Fruit fly (Drosophila melanogaster) whole organism, embryonic: ENCODE measurements around the gene CG14079.

ENCODE experiments used
- B-H2 ChIP-seq: fragments of 200-800 bp; sonication (Bioruptor generic); optimal IDR thresholded peaks from 2 replicates; lab custom pipeline; 2018; ENCODE audit warnings: missing biosample characterization, mild to moderate bottlenecking, missing genetic modification characterization
- CG10147 ChIP-seq: fragments of 200-800 bp; sonication (Bioruptor generic); optimal IDR thresholded peaks from 2 replicates; lab custom pipeline; 2019; ENCODE audit warnings: missing biosample characterization, mild to moderate bottlenecking, missing genetic modification characterization, moderate library complexity
- CG10543 ChIP-seq: fragments of 200-800 bp; sonication (Bioruptor generic); optimal IDR thresholded peaks from 3 replicates; lab custom pipeline; 2017; ENCODE audit warnings: missing biosample characterization, mild to moderate bottlenecking, missing genetic modification characterization, moderate library complexity
- CG12769 ChIP-seq: fragments of 200-800 bp; sonication (Bioruptor generic); optimal IDR thresholded peaks from 2 replicates; lab custom pipeline; 2019; ENCODE audit warnings: missing biosample characterization, mild to moderate bottlenecking, missing genetic modification characterization, moderate library complexity
- CG12942 ChIP-seq: fragments of 200-800 bp; sonication (Bioruptor generic); optimal IDR thresholded peaks from 3 replicates; lab custom pipeline; 2016; ENCODE audit warnings: missing biosample characterization, missing genetic modification characterization
- CG16815 ChIP-seq: fragments of 200-800 bp; sonication (Bioruptor generic); optimal IDR thresholded peaks from 3 replicates; lab custom pipeline; 2017; ENCODE audit warnings: missing biosample characterization, mild to moderate bottlenecking, missing genetic modification characterization
- CG17385 ChIP-seq: fragments of 200-800 bp; sonication (Bioruptor generic); optimal IDR thresholded peaks from 3 replicates; lab custom pipeline; 2018; ENCODE audit warnings: missing biosample characterization, mild to moderate bottlenecking, missing genetic modification characterization
- CG1792 ChIP-seq: fragments of 200-800 bp; sonication (Bioruptor generic); optimal IDR thresholded peaks from 2 replicates; lab custom pipeline; 2016; ENCODE audit warnings: missing biosample characterization, missing genetic modification characterization
- CG3065 ChIP-seq: fragments of 200-800 bp; sonication (Bioruptor generic); optimal IDR thresholded peaks from 2 replicates; lab custom pipeline; 2016; ENCODE audit warnings: missing biosample characterization, missing genetic modification characterization
- CG34422 ChIP-seq: fragments of 200-800 bp; sonication (Bioruptor generic); IDR thresholded peaks from 3 replicates; pipeline ENCODE4 v1.3.6; 2022; ENCODE audit warnings: missing biosample characterization, missing genetic modification characterization
- CG4360 ChIP-seq: fragments of 200-800 bp; sonication (Bioruptor generic); IDR thresholded peaks from 2 replicates; pipeline ENCODE4 v1.3.6; 2022; ENCODE audit warnings: missing biosample characterization, missing genetic modification characterization
- CG5245 ChIP-seq: fragments of 200-800 bp; sonication (Bioruptor generic); optimal IDR thresholded peaks from 3 replicates; lab custom pipeline; 2016; ENCODE audit warnings: missing biosample characterization, missing genetic modification characterization
- CG6683 ChIP-seq: fragments of 200-800 bp; sonication (Bioruptor generic); optimal IDR thresholded peaks from 2 replicates; lab custom pipeline; 2017; ENCODE audit warnings: missing biosample characterization, mild to moderate bottlenecking, missing genetic modification characterization, missing genetic modification reagents
- CG7372 ChIP-seq: fragments of 200-800 bp; sonication (Bioruptor generic); IDR thresholded peaks from 2 replicates; pipeline ENCODE4 v1.3.6; 2022; ENCODE audit warnings: missing biosample characterization, missing genetic modification characterization
- CG8478 ChIP-seq: fragments of >200 bp; optimal IDR thresholded peaks from 2 replicates; lab custom pipeline; 2018
- Deaf1 ChIP-seq: fragments of 200-800 bp; optimal IDR thresholded peaks from 3 replicates; lab custom pipeline; 2019; ENCODE audit warnings: missing biosample characterization, mild to moderate bottlenecking, missing genetic modification characterization, moderate library complexity
- Fer1 ChIP-seq: fragments of 200-800 bp; sonication (Bioruptor generic); optimal IDR thresholded peaks from 2 replicates; lab custom pipeline; 2017; ENCODE audit warnings: missing biosample characterization, mild to moderate bottlenecking, missing genetic modification characterization
- Hr51 ChIP-seq, 2 experiments: fragments of 200-800 bp; sonication (Bioruptor generic); optimal IDR thresholded peaks; 2 replicates in 1 of 2; 3 replicates in 1 of 2; lab custom pipeline; 2016 to 2018; ENCODE audit warnings: missing biosample characterization in 2 of 2, missing genetic modification characterization in 2 of 2, mild to moderate bottlenecking in 1 of 2, moderate library complexity in 1 of 2
- Jarid2 ChIP-seq: fragments of 200-800 bp; sonication (Bioruptor generic); optimal IDR thresholded peaks from 3 replicates; lab custom pipeline; 2017; ENCODE audit warnings: mild to moderate bottlenecking, missing biosample characterization, missing genetic modification reagents, missing genetic modification characterization
- NfI ChIP-seq: fragments of 200-800 bp; sonication (Bioruptor generic); optimal IDR thresholded peaks from 3 replicates; lab custom pipeline; 2018; ENCODE audit warnings: missing biosample characterization, mild to moderate bottlenecking, missing genetic modification characterization, moderate library complexity
- PHDP ChIP-seq: fragments of 200-800 bp; sonication (Bioruptor generic); optimal IDR thresholded peaks from 3 replicates; lab custom pipeline; 2018; ENCODE audit warnings: missing biosample characterization, mild to moderate bottlenecking, missing genetic modification characterization, moderate library complexity
- Pdp1 ChIP-seq, 2 experiments: fragments of 200-800 bp; sonication (Bioruptor generic); optimal IDR thresholded peaks; 3 replicates each; lab custom pipeline; 2016; ENCODE audit warnings: missing biosample characterization in 2 of 2, missing genetic modification characterization in 2 of 2, mild to moderate bottlenecking in 1 of 2, moderate library complexity in 1 of 2
- TFAM ChIP-seq: fragments of 200-800 bp; sonication (Bioruptor generic); optimal IDR thresholded peaks from 2 replicates; lab custom pipeline; 2017; ENCODE audit warnings: missing biosample characterization, missing genetic modification characterization, inconsistent platforms
- Tbp ChIP-seq: fragments of >200 bp; optimal IDR thresholded peaks from 2 replicates; lab custom pipeline; 2018; ENCODE audit warnings: missing biosample characterization, missing genetic modification characterization
- abd-A ChIP-seq: fragments of 200-800 bp; sonication (Bioruptor generic); optimal IDR thresholded peaks from 3 replicates; lab custom pipeline; 2019; ENCODE audit warnings: missing biosample characterization, mild to moderate bottlenecking, missing genetic modification characterization, moderate library complexity
- ato ChIP-seq: fragments of 200-800 bp; sonication (Bioruptor generic); IDR thresholded peaks from 2 replicates; pipeline ENCODE4 v1.3.6; 2022; ENCODE audit warnings: missing biosample characterization, missing genetic modification characterization; ENCODE audit not compliant: partially characterized antibody
- bbx ChIP-seq: fragments of 200-800 bp; sonication (Bioruptor generic); IDR thresholded peaks from 2 replicates; pipeline ENCODE4 v1.3.6; 2022; ENCODE audit warnings: missing biosample characterization, missing genetic modification characterization; ENCODE audit not compliant: partially characterized antibody
- caup ChIP-seq: fragments of 200-800 bp; sonication (Bioruptor generic); optimal IDR thresholded peaks from 3 replicates; lab custom pipeline; 2017; ENCODE audit warnings: missing biosample characterization, mild to moderate bottlenecking, missing genetic modification characterization, moderate library complexity; ENCODE audit not compliant: severe bottlenecking
- chm ChIP-seq: fragments of 200-800 bp; sonication (Bioruptor generic); IDR thresholded peaks from 2 replicates; pipeline ENCODE4 v1.3.6; 2022; ENCODE audit warnings: missing biosample characterization, missing genetic modification characterization
- crol ChIP-seq: fragments of 200-800 bp; sonication (Bioruptor generic); IDR thresholded peaks from 2 replicates; pipeline ENCODE4 v1.3.6; 2022; ENCODE audit warnings: missing biosample characterization, missing genetic modification characterization
- cwo ChIP-seq: fragments of 200-800 bp; sonication (Bioruptor generic); optimal IDR thresholded peaks from 3 replicates; lab custom pipeline; 2017; ENCODE audit warnings: missing biosample characterization, missing genetic modification characterization, mild to moderate bottlenecking, moderate library complexity, missing genetic modification reagents
- dmrt99B ChIP-seq: fragments of 200-800 bp; sonication (Bioruptor generic); optimal IDR thresholded peaks from 2 replicates; lab custom pipeline; 2018; ENCODE audit warnings: missing biosample characterization, mild to moderate bottlenecking, missing genetic modification characterization, moderate library complexity
- dpn ChIP-seq, 2 experiments: fragments of 200-800 bp; sonication (Bioruptor generic); optimal IDR thresholded peaks; 3 replicates each; lab custom pipeline; 2016; ENCODE audit warnings: missing biosample characterization in 2 of 2, missing genetic modification characterization in 2 of 2
- eve ChIP-seq, 2 experiments: fragments of >200 bp; optimal IDR thresholded peaks; 2 replicates each; lab custom pipeline; 2017; ENCODE audit warnings: missing biosample characterization in 2 of 2, missing genetic modification characterization in 2 of 2
- grn ChIP-seq: fragments of 200-800 bp; sonication (Bioruptor generic); optimal IDR thresholded peaks from 3 replicates; lab custom pipeline; 2017; ENCODE audit warnings: missing biosample characterization, missing genetic modification characterization
- lola ChIP-seq, 3 experiments: fragments of >200 bp in 2 of 3; fragments of 200-800 bp in 1 of 3; sonication (Bioruptor generic) in 1 of 3; optimal IDR thresholded peaks; 2 replicates each; lab custom pipeline; 2017 to 2019; ENCODE audit warnings: missing biosample characterization in 3 of 3, missing genetic modification characterization in 3 of 3, mild to moderate bottlenecking in 1 of 3, moderate library complexity in 1 of 3
- nom ChIP-seq: fragments of 200-800 bp; sonication (Bioruptor generic); optimal IDR thresholded peaks from 2 replicates; lab custom pipeline; 2017; ENCODE audit warnings: missing biosample characterization, missing genetic modification characterization, mild to moderate bottlenecking, moderate library complexity, missing genetic modification reagents
- otp ChIP-seq: fragments of 200-800 bp; sonication (Bioruptor generic); IDR thresholded peaks from 3 replicates; pipeline ENCODE4, ENCODE4 v1.3.6; 2022; ENCODE audit warnings: missing biosample characterization, missing genetic modification characterization
- pan ChIP-seq, 4 experiments: fragments of >200 bp in 3 of 4; fragments of 200-800 bp in 1 of 4; sonication (Bioruptor generic) in 1 of 4; optimal IDR thresholded peaks in 3 of 4; IDR thresholded peaks in 1 of 4; 2 replicates each; pipeline versions ENCODE4 v1.3.6 to Lab custom; 2017 to 2022; ENCODE audit warnings: missing biosample characterization in 2 of 4, missing genetic modification characterization in 2 of 4, mixed read lengths in 1 of 4
- pita ChIP-seq: fragments of 200-800 bp; sonication (Bioruptor generic); optimal IDR thresholded peaks from 2 replicates; lab custom pipeline; 2017; ENCODE audit warnings: missing biosample characterization, mild to moderate bottlenecking, missing genetic modification characterization
- psq ChIP-seq: fragments of 200-800 bp; sonication (Bioruptor generic); optimal IDR thresholded peaks from 2 replicates; lab custom pipeline; 2017; ENCODE audit warnings: missing biosample characterization, missing genetic modification characterization
- rib ChIP-seq: fragments of 200-800 bp; sonication (Bioruptor generic); IDR thresholded peaks from 2 replicates; pipeline ENCODE4 v1.3.6; 2022; ENCODE audit warnings: missing biosample characterization, missing genetic modification characterization
- run ChIP-seq: fragments of 200-800 bp; sonication (Bioruptor generic); optimal IDR thresholded peaks from 3 replicates; lab custom pipeline; 2018; ENCODE audit warnings: missing biosample characterization, mild to moderate bottlenecking, missing genetic modification characterization
- sd ChIP-seq: fragments of 200-800 bp; sonication (Bioruptor generic); optimal IDR thresholded peaks from 3 replicates; lab custom pipeline; 2018; ENCODE audit warnings: missing biosample characterization, mild to moderate bottlenecking, missing genetic modification characterization, moderate library complexity
- sens ChIP-seq: fragments of 200-800 bp; sonication (Bioruptor generic); peaks from one replicate; lab custom pipeline; 2016; ENCODE audit warnings: missing biosample characterization, missing genetic modification characterization
- sqz ChIP-seq: fragments of 200-800 bp; sonication (Bioruptor generic); optimal IDR thresholded peaks from 3 replicates; lab custom pipeline; 2018; ENCODE audit warnings: missing biosample characterization, mild to moderate bottlenecking, missing genetic modification characterization
- toy ChIP-seq: fragments of 200-800 bp; sonication (Bioruptor generic); IDR thresholded peaks from 2 replicates; pipeline ENCODE4 v1.3.6; 2022; ENCODE audit warnings: missing biosample characterization, missing genetic modification characterization
- zfh1 ChIP-seq: fragments of 200-800 bp; sonication (Bioruptor generic); IDR thresholded peaks from 3 replicates; pipeline ENCODE4 v1.3.6; 2022; ENCODE audit warnings: missing biosample characterization, missing genetic modification characterization

Gene CG14079

dm6 chr3L:19085688-19086363 lies 12.0 kb upstream of the CG14079 start:
- TF ChIP-seq NfI = peak; percentile 8
- TF ChIP-seq dmrt99B (tag; lab: Kevin White, UChicago) = no peak
- TF ChIP-seq pita (GFP tag; lab: Kevin White, UChicago) = no peak
- TF ChIP-seq crol (GFP tag; lab: Robert Waterston, UW) = 0 out of 2 replicates have a peak, but pooled peaks have one; percentile 11
- 0 out of 3 replicates have a peak, but pooled peaks have one; percentile 4 for TF ChIP-seq zfh1 (GFP tag; lab: Robert Waterston, UW)
- peak; percentile 12 for TF ChIP-seq CG10543 (GFP tag; lab: Kevin White, UChicago)
- TF ChIP-seq cwo = peak; percentile 31
- TF ChIP-seq CG16815 (GFP tag; lab: Kevin White, UChicago) = no peak
- TF ChIP-seq B-H2 = no peak
- TF ChIP-seq CG12942 (GFP tag; lab: Kevin White, UChicago) = no peak
- no peak for TF ChIP-seq Hr51 (GFP tag; optimal IDR thresholded peaks at IDR 0.05; lab: Kevin White, UChicago)
- peak; percentile 13; the same call in 1 of the 2 replicates for TF ChIP-seq rib (GFP tag; lab: Robert Waterston, UW)
- no peak for TF ChIP-seq TFAM (GFP tag; lab: Kevin White, UChicago)
- TF ChIP-seq eve (GFP tag; optimal IDR thresholded peaks at IDR 0.05; lab: Kevin White, UChicago) = peak in 1 of 2 experiments; percentile 89
- TF ChIP-seq toy (GFP tag; lab: Robert Waterston, UW) = no peak
- peak; percentile 35 for TF ChIP-seq nom (GFP tag; lab: Kevin White, UChicago)
- TF ChIP-seq CG5245 (GFP tag; lab: Kevin White, UChicago) = no peak
- peak; percentile 47 for TF ChIP-seq Deaf1 (tag; lab: Kevin White, UChicago)
- TF ChIP-seq Jarid2 (GFP tag; lab: Kevin White, UChicago) = peak; percentile 93
- TF ChIP-seq ato (GFP tag; lab: Robert Waterston, UW) = 0 out of 2 replicates have a peak, but pooled peaks have one; percentile 27
- TF ChIP-seq lola (GFP tag; optimal IDR thresholded peaks at IDR 0.05; lab: Kevin White, UChicago) = peak in 1 of 3 experiments; percentile 72
- TF ChIP-seq CG3065 (GFP tag; lab: Kevin White, UChicago) = no peak
- peak; percentile 80 for TF ChIP-seq abd-A (tag; lab: Kevin White, UChicago)
- peak; percentile 13; the same call in 1 of the 2 replicates for TF ChIP-seq chm
- TF ChIP-seq CG8478 (lab: Kevin White, UChicago) = peak; percentile 24
- peak; percentile 82 for TF ChIP-seq sqz (GFP tag; lab: Kevin White, UChicago)
- peak; percentile 92 for TF ChIP-seq CG17385
- TF ChIP-seq CG10147 (GFP tag; lab: Kevin White, UChicago) = no peak
- peak; percentile 37 for TF ChIP-seq grn (GFP tag; lab: Kevin White, UChicago)
- TF ChIP-seq CG6683 (GFP tag; lab: Kevin White, UChicago) = no peak
- TF ChIP-seq pan (optimal IDR thresholded peaks at IDR 0.05; lab: Kevin White, UChicago) = no peak
- peak in 1 of 2 experiments; percentile 4 for TF ChIP-seq pan (GFP tag; optimal IDR thresholded peaks at IDR 0.05 in 1 of 2, IDR thresholded peaks at IDR 0.05 in 1 of 2)
- peak; percentile 38 for TF ChIP-seq sens
- no peak for TF ChIP-seq PHDP (tag; lab: Kevin White, UChicago)
- peak in 1 of 2 experiments; percentile 75 for TF ChIP-seq Pdp1 (GFP tag; optimal IDR thresholded peaks at IDR 0.05; lab: Kevin White, UChicago)
- peak; percentile 31 for TF ChIP-seq sd (tag; lab: Kevin White, UChicago)
- TF ChIP-seq otp = no peak
- peak; percentile 51 for TF ChIP-seq psq (GFP tag; lab: Kevin White, UChicago)
- TF ChIP-seq Fer1 (GFP tag; lab: Kevin White, UChicago) = peak; percentile 23
- no peak for TF ChIP-seq Tbp (GFP tag; lab: Kevin White, UChicago)
- no peak for TF ChIP-seq dpn (GFP tag; optimal IDR thresholded peaks at IDR 0.05; lab: Kevin White, UChicago)
- TF ChIP-seq bbx (GFP tag; lab: Robert Waterston, UW) = no peak
- TF ChIP-seq caup = peak; percentile 13
- TF ChIP-seq CG4360 (GFP tag; lab: Robert Waterston, UW) = peak; percentile 79
- TF ChIP-seq CG7372 (GFP tag; lab: Robert Waterston, UW) = no peak
- TF ChIP-seq CG12769 (tag; lab: Kevin White, UChicago) = peak; percentile 63
- no peak for TF ChIP-seq CG1792 (GFP tag; lab: Kevin White, UChicago)
- TF ChIP-seq run (tag; lab: Kevin White, UChicago) = peak; percentile 17
- TF ChIP-seq CG34422 (GFP tag; lab: Robert Waterston, UW) = peak; percentile 55; the same call in 2 of the 3 replicates
